Worm (Caenorhabditis elegans) whole organism, L1 larva: ENCODE results near the gene rom-3.

Experiments used
- ceh-82 ChIP-seq, 3 experiments: fragments of 150-350 bp in 1 of 3; sonication (generic microtip) in 2 of 3; optimal IDR thresholded peaks; 2 replicates each; lab custom pipeline; 2014 to 2017; ENCODE audit warnings: missing biosample characterization in 3 of 3, missing genetic modification characterization in 3 of 3
- fkh-8 ChIP-seq: sonication (generic microtip); optimal IDR thresholded peaks from 2 replicates; lab custom pipeline; 2016; ENCODE audit warnings: mild to moderate bottlenecking, missing genetic modification characterization, missing compliant biosample characterization
- lin-14 ChIP-seq: fragments of 200-800 bp; sonication (Bioruptor generic); optimal IDR thresholded peaks from 2 replicates; lab custom pipeline; 2018; ENCODE audit warnings: mild to moderate bottlenecking, missing genetic modification characterization, moderate library complexity, missing compliant biosample characterization
- lir-3 ChIP-seq: sonication (generic microtip); optimal IDR thresholded peaks from 2 replicates; lab custom pipeline; 2016; ENCODE audit warnings: mild to moderate bottlenecking, missing genetic modification characterization, moderate library complexity, missing compliant biosample characterization; ENCODE audit not compliant: poor library complexity
- mdl-1 ChIP-seq, 2 experiments: fragments of 150-350 bp; optimal IDR thresholded peaks; 2 replicates each; lab custom pipeline; 2014 to 2017; ENCODE audit warnings: missing biosample characterization in 2 of 2, missing genetic modification characterization in 2 of 2, inconsistent platforms in 1 of 2
- mep-1 ChIP-seq: fragments of 150-350 bp; optimal IDR thresholded peaks from 2 replicates; lab custom pipeline; 2014; ENCODE audit warnings: missing biosample characterization, missing genetic modification characterization
- nhr-76 ChIP-seq: sonication (generic microtip); optimal IDR thresholded peaks from 2 replicates; lab custom pipeline; 2017; ENCODE audit warnings: missing biosample characterization, missing genetic modification characterization
- nhr-77 ChIP-seq: fragments of 150-350 bp; optimal IDR thresholded peaks from 2 replicates; lab custom pipeline; 2014; ENCODE audit warnings: missing biosample characterization, missing genetic modification characterization
- skn-1 ChIP-seq: fragments of 150-350 bp; optimal IDR thresholded peaks from 2 replicates; lab custom pipeline; 2014; ENCODE audit warnings: missing biosample characterization, missing genetic modification characterization
- snpc-4 ChIP-seq: fragments of 150-350 bp; optimal IDR thresholded peaks from 2 replicates; lab custom pipeline; 2014; ENCODE audit warnings: missing biosample characterization, missing genetic modification characterization
- tlp-1 ChIP-seq: fragments of 150-350 bp; optimal IDR thresholded peaks from 2 replicates; lab custom pipeline; 2014; ENCODE audit warnings: missing biosample characterization, missing genetic modification characterization
- unc-62 ChIP-seq: fragments of 150-350 bp; optimal IDR thresholded peaks from 2 replicates; lab custom pipeline; 2014; ENCODE audit warnings: missing biosample characterization, missing genetic modification reagents, missing genetic modification characterization
- vab-15 ChIP-seq: sonication (generic microtip); optimal IDR thresholded peaks from 2 replicates; lab custom pipeline; 2017; ENCODE audit warnings: missing genotype, mild to moderate bottlenecking, missing genetic modification characterization, missing compliant biosample characterization
- ztf-11 ChIP-seq, 2 experiments: sonication (generic microtip); optimal IDR thresholded peaks; 2 replicates each; lab custom pipeline; 2016 to 2017; ENCODE audit warnings: missing genetic modification characterization in 2 of 2, missing biosample characterization in 1 of 2, missing compliant biosample characterization in 1 of 2

ce11 chrIV:16995425-16995824, 25.1 kb upstream of the rom-3 start, which contains the start of gene rom-4:
- peak; percentile 61 for TF ChIP-seq snpc-4 (tag; lab: Kevin White, UChicago)
- no peak for TF ChIP-seq unc-62 (GFP tag; lab: Kevin White, UChicago)
- TF ChIP-seq nhr-76 (tag; lab: Kevin White, UChicago) = peak; percentile 11
- TF ChIP-seq skn-1 = peak; percentile 51
- no peak for TF ChIP-seq nhr-77 (tag; lab: Kevin White, UChicago)
- peak; percentile 18 to 80 (median 67) for TF ChIP-seq ceh-82 (tag; optimal IDR thresholded peaks at IDR 0.05; lab: Kevin White, UChicago)
- peak; percentile 80 for TF ChIP-seq fkh-8 (tag; lab: Kevin White, UChicago)
- TF ChIP-seq tlp-1 (tag; lab: Kevin White, UChicago) = no peak
- TF ChIP-seq mdl-1 (tag; optimal IDR thresholded peaks at IDR 0.05; lab: Kevin White, UChicago) = peak in 1 of 2 experiments; percentile 22
- TF ChIP-seq mep-1 (tag; lab: Kevin White, UChicago) = peak; percentile 77
- TF ChIP-seq vab-15 (tag; lab: Kevin White, UChicago) = no peak
- TF ChIP-seq lin-14 = no peak
- peak; percentile 95 for TF ChIP-seq lir-3
- TF ChIP-seq ztf-11 (tag; optimal IDR thresholded peaks at IDR 0.05; lab: Kevin White, UChicago) = peak in 1 of 2 experiments; percentile 85
